Worm (Caenorhabditis elegans): ENCODE measurements around the gene gyg-2.

DNA sequence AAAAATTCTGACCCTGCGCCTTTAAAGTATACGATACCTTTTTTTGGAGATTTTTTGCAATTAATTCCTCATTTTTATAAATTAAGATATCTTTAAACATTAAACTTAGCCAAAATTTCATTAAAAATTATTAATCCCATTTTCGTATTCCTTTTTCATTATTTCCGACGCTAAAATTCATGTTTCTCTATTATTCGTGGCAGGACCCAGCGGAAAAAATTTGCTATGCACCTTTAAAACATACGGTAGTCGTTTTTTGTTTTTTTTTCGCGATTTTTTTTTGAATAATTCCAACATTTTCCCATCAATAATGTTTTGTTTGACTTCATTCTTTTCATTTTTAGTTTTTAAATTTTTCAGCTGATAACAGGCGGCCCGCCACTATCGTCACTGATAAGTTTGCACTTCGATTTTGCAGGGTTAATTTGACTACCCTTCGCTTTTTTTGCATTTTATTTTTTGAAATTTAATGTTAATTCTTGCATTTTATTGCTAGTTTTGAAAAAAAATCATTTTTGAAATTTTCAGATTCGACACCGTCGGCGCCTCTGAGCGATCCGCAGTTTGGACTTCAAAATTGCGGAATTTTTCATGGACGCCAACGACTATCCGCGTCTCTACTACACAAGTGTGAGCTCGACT lies 1.1 kb upstream of the gyg-2 start, which contains the start of gene dkf-2:
- no peak for TF ChIP-seq F13C5.2 (tag; optimal IDR thresholded peaks at IDR 0.05)
- TF ChIP-seq flt-1 (GFP tag; IDR thresholded peaks at IDR 0.05), result no peak
- TF ChIP-seq hnd-1 (tag; optimal IDR thresholded peaks at IDR 0.05), result no peak
- TF ChIP-seq pes-1 (GFP tag; IDR thresholded peaks at IDR 0.05), result no peak
- TF ChIP-seq ama-1 (optimal IDR thresholded peaks at IDR 0.05), result no peak

Measured in whole organism, early embryonic.